Fruit fly (Drosophila melanogaster) Kc167 (cell line): ENCODE data around the gene CG32081.

Experiments used
- Sin3A ChIP-seq: fragments of >200 bp; optimal IDR thresholded peaks from 2 replicates; lab custom pipeline; 2018; ENCODE audit warnings: missing external identifiers
- insv ChIP-seq: fragments of >200 bp; optimal IDR thresholded peaks from 3 replicates; lab custom pipeline; 2018; ENCODE audit warnings: missing external identifiers
- psq ChIP-seq: fragments of >200 bp; optimal IDR thresholded peaks from 2 replicates; lab custom pipeline; 2017; ENCODE audit warnings: missing external identifiers
- ttk ChIP-seq: sonication (Bioruptor generic); optimal IDR thresholded peaks from 2 replicates; lab custom pipeline; 2017; ENCODE audit warnings: missing external identifiers

DNA sequence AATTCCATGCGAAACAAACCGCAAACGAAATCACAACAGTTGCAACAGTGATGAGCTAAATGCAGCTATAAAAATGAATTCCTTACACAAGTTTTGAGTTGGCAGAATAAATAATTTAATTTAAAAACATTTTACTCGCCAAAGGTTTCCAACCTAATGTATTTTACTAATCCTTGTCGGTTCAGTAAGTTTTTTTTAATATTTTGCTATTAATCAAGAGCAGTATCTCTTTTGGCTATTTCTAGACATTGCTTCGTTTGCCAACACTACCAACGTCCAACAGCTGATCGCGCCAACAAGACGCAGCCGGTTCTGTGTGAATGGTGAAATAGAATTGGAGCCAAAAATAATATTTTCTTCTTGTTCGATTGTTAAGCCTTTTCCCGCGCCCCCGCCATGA, 37.3 kb downstream of the CG32081 start, which contains the start of the genes CG32075, CG45101 and SuUR:
- TF ChIP-seq Sin3A (lab: Kevin White, UChicago) (no peak), psq (lab: Kevin White, UChicago) (no peak), insv (lab: Kevin White, UChicago) (no peak), ttk (lab: Kevin White, UChicago) (no peak)
